Worm (Caenorhabditis elegans) whole organism, L1 larva: ENCODE data around the gene lov-1.

ENCODE experiments used
- Y116A8C.19 ChIP-seq: sonication (generic microtip); optimal IDR thresholded peaks from 2 replicates; lab custom pipeline; 2016; ENCODE audit warnings: missing compliant biosample characterization, missing genetic modification characterization, borderline replicate concordance
- aha-1 ChIP-seq: fragments of 150-350 bp; optimal IDR thresholded peaks from 2 replicates; lab custom pipeline; 2014; ENCODE audit warnings: missing biosample characterization, missing genetic modification characterization
- aly-2 ChIP-seq: fragments of 150-350 bp; optimal IDR thresholded peaks from 2 replicates; lab custom pipeline; 2014; ENCODE audit warnings: missing biosample characterization, missing genetic modification characterization
- ama-1 ChIP-seq: fragments of 150-350 bp; optimal IDR thresholded peaks from 2 replicates; lab custom pipeline; 2014
- ceh-82 ChIP-seq, 3 experiments: fragments of 150-350 bp in 1 of 3; sonication (generic microtip) in 2 of 3; optimal IDR thresholded peaks; 2 replicates each; lab custom pipeline; 2014 to 2017; ENCODE audit warnings: missing biosample characterization in 3 of 3, missing genetic modification characterization in 3 of 3
- ceh-88 ChIP-seq: fragments of 200-800 bp; sonication (Bioruptor generic); IDR thresholded peaks from 2 replicates; pipeline ENCODE4 v1.3.6; 2022; ENCODE audit warnings: missing genetic modification characterization, missing compliant biosample characterization
- ces-1 ChIP-seq: fragments of 150-350 bp; optimal IDR thresholded peaks from 2 replicates; lab custom pipeline; 2014; ENCODE audit warnings: missing biosample characterization, missing genetic modification reagents, missing genetic modification characterization
- dsc-1 ChIP-seq: sonication (generic microtip); optimal IDR thresholded peaks from 2 replicates; lab custom pipeline; 2016; ENCODE audit warnings: mild to moderate bottlenecking, missing genetic modification characterization, missing compliant biosample characterization
- efl-1 ChIP-seq, 4 experiments: fragments of 150-350 bp; optimal IDR thresholded peaks in 3 of 4; peaks in 1 of 4; 1 replicate in 1 of 4; 2 replicates in 3 of 4; lab custom pipeline; 2014; ENCODE audit warnings: missing biosample characterization in 2 of 4, missing genetic modification characterization in 2 of 4, missing genetic modification reagents in 2 of 4
- efl-3 ChIP-seq: fragments of 200-800 bp; sonication (Bioruptor generic); optimal IDR thresholded peaks from 2 replicates; lab custom pipeline; 2018; ENCODE audit warnings: mild to moderate bottlenecking, missing genetic modification characterization, missing compliant biosample characterization
- egl-13 ChIP-seq: sonication (generic microtip); optimal IDR thresholded peaks from 2 replicates; lab custom pipeline; 2016; ENCODE audit warnings: missing genotype, missing genetic modification reagents, missing genetic modification characterization, missing compliant biosample characterization
- elt-2 ChIP-seq: sonication (generic microtip); optimal IDR thresholded peaks from 2 replicates; lab custom pipeline; 2016; ENCODE audit warnings: missing genetic modification characterization, mild to moderate bottlenecking, inconsistent platforms, missing compliant biosample characterization, missing genetic modification reagents
- elt-3 ChIP-seq, 6 experiments: fragments of 150-350 bp in 1 of 6; sonication (generic microtip); optimal IDR thresholded peaks; 2 replicates each; lab custom pipeline; 2017 to 2018; ENCODE audit warnings: missing biosample characterization in 6 of 6, missing genetic modification characterization in 6 of 6, inconsistent platforms in 1 of 6
- fkh-10 ChIP-seq: sonication (generic microtip); optimal IDR thresholded peaks from 2 replicates; lab custom pipeline; 2017; ENCODE audit warnings: missing biosample characterization, missing genetic modification reagents, missing genetic modification characterization
- fkh-8 ChIP-seq: sonication (generic microtip); optimal IDR thresholded peaks from 2 replicates; lab custom pipeline; 2016; ENCODE audit warnings: mild to moderate bottlenecking, missing genetic modification characterization, missing compliant biosample characterization
- fos-1 ChIP-seq: fragments of 150-350 bp; optimal IDR thresholded peaks from 2 replicates; lab custom pipeline; 2014; ENCODE audit warnings: missing biosample characterization, missing genetic modification characterization
- grh-1 ChIP-seq: fragments of 200-800 bp; sonication (Bioruptor generic); IDR thresholded peaks from 2 replicates; pipeline ENCODE4 v1.3.6; 2022; ENCODE audit warnings: missing genetic modification reagents, missing genetic modification characterization, missing compliant biosample characterization
- hpl-2 ChIP-seq: fragments of 150-350 bp; optimal IDR thresholded peaks from 2 replicates; lab custom pipeline; 2014; ENCODE audit warnings: missing biosample characterization, missing genetic modification reagents, missing genetic modification characterization
- irx-1 ChIP-seq: sonication (generic microtip); optimal IDR thresholded peaks from 2 replicates; lab custom pipeline; 2016; ENCODE audit warnings: missing genetic modification characterization, missing compliant biosample characterization
- isw-1 ChIP-seq: fragments of 200-800 bp; sonication (Bioruptor generic); IDR thresholded peaks from 2 replicates; pipeline ENCODE4 v1.3.6; 2022; ENCODE audit warnings: missing genetic modification characterization, missing compliant biosample characterization
- jun-1 ChIP-seq: fragments of 150-350 bp; optimal IDR thresholded peaks from 2 replicates; lab custom pipeline; 2014; ENCODE audit warnings: missing biosample characterization, missing genetic modification reagents, missing genetic modification characterization
- lin-15B ChIP-seq: fragments of 150-350 bp; sonication (generic microtip); optimal IDR thresholded peaks from 3 replicates; lab custom pipeline; 2014; ENCODE audit warnings: missing biosample characterization, missing genetic modification characterization
- lin-35 ChIP-seq, 2 experiments: fragments of 150-350 bp; optimal IDR thresholded peaks; 2 replicates each; lab custom pipeline; 2014; ENCODE audit warnings: missing biosample characterization in 2 of 2, missing genetic modification characterization in 2 of 2, missing genetic modification reagents in 2 of 2
- lsy-2 ChIP-seq, 2 experiments: fragments of 150-350 bp; optimal IDR thresholded peaks; 2 replicates each; lab custom pipeline; 2014; ENCODE audit warnings: missing biosample characterization in 2 of 2, missing genetic modification characterization in 2 of 2
- mdl-1 ChIP-seq, 2 experiments: fragments of 150-350 bp; optimal IDR thresholded peaks; 2 replicates each; lab custom pipeline; 2014 to 2017; ENCODE audit warnings: missing biosample characterization in 2 of 2, missing genetic modification characterization in 2 of 2, inconsistent platforms in 1 of 2
- mep-1 ChIP-seq: fragments of 150-350 bp; optimal IDR thresholded peaks from 2 replicates; lab custom pipeline; 2014; ENCODE audit warnings: missing biosample characterization, missing genetic modification characterization
- nhr-19 ChIP-seq: fragments of 200-800 bp; sonication (Bioruptor generic); conservative IDR thresholded peaks from 2 replicates; pipeline ENCODE4 v1.3.6; 2022; ENCODE audit warnings: missing genetic modification characterization, missing compliant biosample characterization
- nhr-20 ChIP-seq: sonication (generic microtip); optimal IDR thresholded peaks from 2 replicates; lab custom pipeline; 2016; ENCODE audit warnings: mild to moderate bottlenecking, missing genetic modification characterization, missing compliant biosample characterization
- nhr-28 ChIP-seq: fragments of 150-350 bp; optimal IDR thresholded peaks from 2 replicates; lab custom pipeline; 2014; ENCODE audit warnings: missing biosample characterization, missing genetic modification characterization
- nhr-47 ChIP-seq: sonication (generic microtip); optimal IDR thresholded peaks from 2 replicates; lab custom pipeline; 2016; ENCODE audit warnings: mild to moderate bottlenecking, missing genetic modification characterization, moderate library complexity, missing compliant biosample characterization
- nhr-90 ChIP-seq: sonication (generic microtip); optimal IDR thresholded peaks from 2 replicates; lab custom pipeline; 2016; ENCODE audit warnings: mild to moderate bottlenecking, missing genetic modification characterization, missing compliant biosample characterization; ENCODE audit not compliant: poor library complexity
- pag-3 ChIP-seq: sonication (generic microtip); optimal IDR thresholded peaks from 2 replicates; lab custom pipeline; 2017; ENCODE audit warnings: missing genetic modification characterization, mild to moderate bottlenecking, missing compliant biosample characterization, antibody characterized with exemption, borderline replicate concordance; ENCODE audit not compliant: insufficient read depth
- rnt-1 ChIP-seq: sonication (generic microtip); optimal IDR thresholded peaks from 2 replicates; lab custom pipeline; 2016; ENCODE audit warnings: mild to moderate bottlenecking, missing genetic modification characterization, moderate library complexity, missing compliant biosample characterization
- skn-1 ChIP-seq: fragments of 150-350 bp; optimal IDR thresholded peaks from 2 replicates; lab custom pipeline; 2014; ENCODE audit warnings: missing biosample characterization, missing genetic modification characterization
- snpc-4 ChIP-seq: fragments of 150-350 bp; optimal IDR thresholded peaks from 2 replicates; lab custom pipeline; 2014; ENCODE audit warnings: missing biosample characterization, missing genetic modification characterization
- snu-23 ChIP-seq: sonication (generic microtip); optimal IDR thresholded peaks from 2 replicates; lab custom pipeline; 2016; ENCODE audit warnings: missing genetic modification characterization, missing compliant biosample characterization
- sox-4 ChIP-seq: sonication (generic microtip); optimal IDR thresholded peaks from 2 replicates; lab custom pipeline; 2016; ENCODE audit warnings: missing genetic modification characterization, missing compliant biosample characterization
- swsn-7 ChIP-seq: sonication (generic microtip); optimal IDR thresholded peaks from 2 replicates; lab custom pipeline; 2016; ENCODE audit warnings: missing genetic modification characterization, missing compliant biosample characterization
- tbx-2 ChIP-seq: sonication (generic microtip); optimal IDR thresholded peaks from 2 replicates; lab custom pipeline; 2016; ENCODE audit warnings: missing genetic modification characterization, missing compliant biosample characterization
- tlp-1 ChIP-seq: fragments of 150-350 bp; optimal IDR thresholded peaks from 2 replicates; lab custom pipeline; 2014; ENCODE audit warnings: missing biosample characterization, missing genetic modification characterization
- unc-98 ChIP-seq: fragments of 200-800 bp; sonication (Bioruptor generic); IDR thresholded peaks from 2 replicates; pipeline ENCODE4 v1.3.6; 2022; ENCODE audit warnings: missing genetic modification characterization, missing compliant biosample characterization
- xbp-1 ChIP-seq: sonication (generic microtip); optimal IDR thresholded peaks from 2 replicates; lab custom pipeline; 2016; ENCODE audit warnings: missing genetic modification characterization, missing compliant biosample characterization
- zag-1 ChIP-seq: fragments of 150-350 bp; optimal IDR thresholded peaks from 2 replicates; lab custom pipeline; 2014; ENCODE audit warnings: missing biosample characterization, missing genetic modification characterization
- zip-4 ChIP-seq: fragments of 200-800 bp; sonication (Bioruptor generic); optimal IDR thresholded peaks from 2 replicates; lab custom pipeline; 2018; ENCODE audit warnings: mild to moderate bottlenecking, missing genetic modification characterization, moderate library complexity, missing compliant biosample characterization

The lov-1 gene

ce11 chrII:10121725-10122124 lies at the start of gene lov-1:
TSS of gene lov-1 (minus strand) at chrII:10121825.
- TF ChIP-seq rnt-1 (tag; lab: Kevin White, UChicago) (no peak), efl-3 (no peak), aha-1 (no peak), unc-98 (GFP tag; lab: Robert Waterston, UW) (no peak), ces-1 (GFP tag; lab: Kevin White, UChicago) (no peak), fkh-10 (GFP tag; lab: Kevin White, UChicago) (no peak), grh-1 (GFP tag; lab: Robert Waterston, UW) (no peak), ama-1 (lab: Kevin White, UChicago) (no peak), ceh-88 (no peak), aly-2 (tag; lab: Kevin White, UChicago) (no peak), zag-1 (tag; lab: Kevin White, UChicago) (no peak), hpl-2 (GFP tag; lab: Kevin White, UChicago) (no peak), sox-4 (no peak), nhr-90 (tag; lab: Kevin White, UChicago) (no peak), pag-3 (tag; lab: Kevin White, UChicago) (no peak)

ce11 chrII:10170837-10171318 lies 49.3 kb upstream of the lov-1 start, which contains the start of gene gpd-4:
TSS of gene gpd-4 (plus strand) at chrII:10171268.
- no peak for TF ChIP-seq nhr-28 (tag; lab: Kevin White, UChicago)
- TF ChIP-seq Y116A8C.19 = no peak
- TF ChIP-seq ama-1 (lab: Kevin White, UChicago) = no peak
- TF ChIP-seq efl-1 (optimal IDR thresholded peaks at IDR 0.05; lab: Kevin White, UChicago) = peak in 1 of 2 experiments; percentile 13
- TF ChIP-seq efl-1 (GFP tag; optimal IDR thresholded peaks at IDR 0.05 in 1 of 2; lab: Kevin White, UChicago) = no peak
- no peak for TF ChIP-seq mdl-1 (tag; optimal IDR thresholded peaks at IDR 0.05; lab: Kevin White, UChicago)
- TF ChIP-seq aly-2 (tag; lab: Kevin White, UChicago) = no peak

DNA sequence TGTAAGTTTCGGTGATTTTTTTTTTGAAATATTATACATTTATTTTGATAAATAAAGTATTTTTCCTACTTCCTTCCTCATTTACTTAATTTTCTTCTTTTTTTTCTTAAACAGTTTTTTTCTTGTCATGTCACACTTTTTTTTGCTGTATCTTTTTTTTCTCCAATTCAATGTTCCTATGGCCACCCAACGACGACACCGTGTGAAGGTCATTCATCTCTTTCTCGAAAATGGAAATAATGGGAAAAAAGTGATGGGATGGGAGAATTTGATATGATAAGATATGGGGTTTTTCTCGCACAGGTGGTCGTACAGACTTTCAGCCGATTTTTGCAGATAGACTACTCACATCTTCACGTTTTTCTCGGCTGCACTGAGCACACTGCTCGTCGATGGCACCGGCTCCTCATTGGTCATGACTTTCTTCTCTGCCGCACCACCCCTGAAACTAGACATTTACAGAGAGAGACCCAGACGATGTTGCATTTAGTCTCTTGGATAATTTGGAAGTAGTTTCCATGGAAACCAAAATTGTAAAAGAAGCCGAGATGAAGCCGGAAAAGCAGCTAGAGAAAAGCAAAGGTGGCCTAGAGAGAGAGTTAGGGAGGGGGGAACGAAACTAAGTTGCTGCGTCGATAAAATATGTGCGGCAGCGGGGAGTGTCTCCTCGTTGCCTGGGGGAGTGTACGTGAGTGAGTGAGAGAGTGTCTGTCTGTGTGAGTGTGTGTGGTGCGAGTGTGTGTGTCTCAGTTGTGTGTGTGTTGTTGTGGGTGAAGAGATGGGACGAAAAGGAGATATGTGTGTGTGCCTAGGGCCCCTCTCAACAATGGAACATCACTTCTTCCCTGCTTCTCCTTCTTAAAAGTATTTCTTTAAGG lies 47.5 kb upstream of the lov-1 start, which contains the start of gene daf-19:
Gene daf-19, minus strand, starts transcription at position 442 of the 878 bp plus-strand sequence.
- TF ChIP-seq zip-4 (GFP tag; lab: Kevin White, UChicago) (peak; percentile 3), efl-1 (optimal IDR thresholded peaks at IDR 0.05; lab: Kevin White, UChicago) (peak; percentile 27 to 35), efl-1 (GFP tag; optimal IDR thresholded peaks at IDR 0.05 in 1 of 2; lab: Kevin White, UChicago) (peak in 1 of 2 experiments; percentile 18), mep-1 (tag; lab: Kevin White, UChicago) (peak; percentile 55), nhr-47 (peak; percentile 77), fkh-10 (GFP tag; lab: Kevin White, UChicago) (peak; percentile 35), tlp-1 (tag; lab: Kevin White, UChicago) (no peak), jun-1 (peak; percentile 11), sox-4 (peak; percentile 51), ces-1 (GFP tag; lab: Kevin White, UChicago) (no peak), nhr-90 (tag; lab: Kevin White, UChicago) (no peak), snu-23 (peak; percentile 70), irx-1 (tag; lab: Kevin White, UChicago) (peak; percentile 39), ceh-82 (tag; optimal IDR thresholded peaks at IDR 0.05; lab: Kevin White, UChicago) (peak in 2 of 3 experiments; percentile 30 to 71), fkh-8 (peak; percentile 96), elt-2 (tag; lab: Kevin White, UChicago) (no peak), xbp-1 (tag; lab: Kevin White, UChicago) (peak; percentile 30), pag-3 (tag; lab: Kevin White, UChicago) (no peak), skn-1 (tag; lab: Kevin White, UChicago) (peak; percentile 49), egl-13 (tag; lab: Kevin White, UChicago) (peak; percentile 75), lsy-2 (tag; optimal IDR thresholded peaks at IDR 0.05; lab: Kevin White, UChicago) (peak; percentile 48 to 59), elt-3 (tag; optimal IDR thresholded peaks at IDR 0.05; lab: Kevin White, UChicago) (peak in 2 of 6 experiments; percentile 28 to 88), lin-15B (tag; lab: Kevin White, UChicago) (no peak), lin-35 (GFP tag; optimal IDR thresholded peaks at IDR 0.05; lab: Kevin White, UChicago) (peak; percentile 28 to 50), nhr-20 (tag; lab: Kevin White, UChicago) (peak; percentile 52), snpc-4 (tag; lab: Kevin White, UChicago) (no peak), isw-1 (peak; percentile 20), fos-1 (tag; lab: Kevin White, UChicago) (peak; percentile 61), swsn-7 (tag; lab: Kevin White, UChicago) (peak; percentile 63), tbx-2 (tag; lab: Kevin White, UChicago) (peak; percentile 45), nhr-19 (GFP tag; lab: Robert Waterston, UW) (peak; percentile 30; the same call in 1 of the 2 replicates), rnt-1 (tag; lab: Kevin White, UChicago) (peak; percentile 50), dsc-1 (tag; lab: Kevin White, UChicago) (peak; percentile 68), ama-1 (lab: Kevin White, UChicago) (peak; percentile 34)
